Worm (Caenorhabditis elegans): ENCODE measurements around the gene F58B4.3.

DNA sequence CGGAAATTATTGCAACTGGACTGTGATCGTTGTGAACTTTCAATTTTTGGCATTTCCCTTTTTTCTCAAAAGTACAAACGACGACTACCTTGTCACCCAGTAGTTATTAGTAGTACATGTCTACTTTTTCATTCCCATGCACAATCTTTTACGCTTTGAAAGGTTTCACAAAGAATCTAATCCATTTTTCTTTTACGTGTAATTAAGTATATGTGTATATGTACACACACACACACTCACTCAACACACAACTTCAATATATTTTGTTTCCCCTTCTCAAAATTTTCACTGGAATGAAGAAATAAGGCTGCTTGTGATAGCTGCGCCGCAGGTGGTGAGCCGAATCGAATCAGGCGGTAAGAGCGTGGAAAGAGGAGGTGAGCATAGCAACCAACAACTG lies 4.9 kb upstream of the F58B4.3 start, which contains the start of gene F58B4.6:
- no peak for TF ChIP-seq lsl-1 (GFP tag; optimal IDR thresholded peaks at IDR 0.05)
- TF ChIP-seq ceh-40 (GFP tag; IDR thresholded peaks at IDR 0.05) = no peak
- TF ChIP-seq ZK185.1 (tag; optimal IDR thresholded peaks at IDR 0.05; ENCODE audit: poor library complexity, severe bottlenecking) = no peak
- TF ChIP-seq F10E7.11 (tag; optimal IDR thresholded peaks at IDR 0.05) = no peak
- no peak for TF ChIP-seq ama-1 (optimal IDR thresholded peaks at IDR 0.05)
- TF ChIP-seq ama-1 (GFP tag; optimal IDR thresholded peaks at IDR 0.05) = no peak
- no peak for TF ChIP-seq sptf-2 (GFP tag; optimal IDR thresholded peaks at IDR 0.05)
- TF ChIP-seq attf-5 (GFP tag; optimal IDR thresholded peaks at IDR 0.05) = no peak
- no peak for TF ChIP-seq attf-3 (GFP tag; conservative IDR thresholded peaks at IDR 0.05)
- no peak for TF ChIP-seq nhr-27 (tag; optimal IDR thresholded peaks at IDR 0.05)
- no peak for TF ChIP-seq F39B2.1 (GFP tag; IDR thresholded peaks at IDR 0.05)
- no peak for TF ChIP-seq zfh-2 (GFP tag; conservative IDR thresholded peaks at IDR 0.05)
- no peak for TF ChIP-seq somi-1 (GFP tag; optimal IDR thresholded peaks at IDR 0.05)
- no peak for TF ChIP-seq fkh-3 (tag; optimal IDR thresholded peaks at IDR 0.05)

Data from whole organism, young adult.